Worm (Caenorhabditis elegans): ENCODE results near the gene nhr-280.

- TF ChIP-seq him-1 (tag; optimal IDR thresholded peaks at IDR 0.05) (no peak), W03F9.2 (tag; optimal IDR thresholded peaks at IDR 0.05) (no peak), dao-5 (tag; optimal IDR thresholded peaks at IDR 0.05) (no peak)
These were observed 6.1 kb downstream of the nhr-280 start, which contains the start of gene pals-23 for ce11 chrIII:124478-124877.
